Fruit fly (Drosophila melanogaster) whole organism, pupa: ENCODE measurements around the gene CG31776.

Source experiments
- CG10348 ChIP-seq: fragments of 200-800 bp; sonication (Bioruptor generic); IDR thresholded peaks from 2 replicates; pipeline ENCODE4 v1.3.6; 2022; ENCODE audit warnings: missing biosample characterization, missing genetic modification characterization
- CG12605 ChIP-seq: fragments of 200-800 bp; sonication (Bioruptor generic); IDR thresholded peaks from 2 replicates; pipeline ENCODE4 v1.3.6; 2022; ENCODE audit warnings: missing biosample characterization, missing genetic modification characterization
- CG14655 ChIP-seq: fragments of 200-800 bp; sonication (Bioruptor generic); optimal IDR thresholded peaks from 3 replicates; lab custom pipeline; 2017; ENCODE audit warnings: mild to moderate bottlenecking, missing biosample characterization, missing genetic modification reagents, missing genetic modification characterization
- CG15710 ChIP-seq: fragments of 200-800 bp; sonication (Bioruptor generic); optimal IDR thresholded peaks from 2 replicates; lab custom pipeline; 2018; ENCODE audit warnings: missing biosample characterization, mild to moderate bottlenecking, missing genetic modification characterization, moderate library complexity
- CG17806 ChIP-seq: fragments of 200-800 bp; sonication (Bioruptor generic); optimal IDR thresholded peaks from 2 replicates; lab custom pipeline; 2018; ENCODE audit warnings: missing biosample characterization, mild to moderate bottlenecking, missing genetic modification characterization, moderate library complexity
- CG34367 ChIP-seq: fragments of 200-800 bp; sonication (Bioruptor generic); optimal IDR thresholded peaks from 2 replicates; lab custom pipeline; 2018; ENCODE audit warnings: missing biosample characterization, mild to moderate bottlenecking, missing genetic modification characterization
- CG8301 ChIP-seq: fragments of 200-800 bp; sonication (Bioruptor generic); optimal IDR thresholded peaks from 2 replicates; lab custom pipeline; 2018; ENCODE audit warnings: missing biosample characterization, mild to moderate bottlenecking, missing genetic modification characterization
- CG9948 ChIP-seq: fragments of 200-800 bp; sonication (Bioruptor generic); optimal IDR thresholded peaks from 2 replicates; lab custom pipeline; 2018; ENCODE audit warnings: missing biosample characterization, mild to moderate bottlenecking, missing genetic modification characterization, moderate library complexity
- D1 ChIP-seq: fragments of 200-800 bp; sonication (Bioruptor generic); optimal IDR thresholded peaks from 2 replicates; lab custom pipeline; 2018; ENCODE audit warnings: missing biosample characterization, mild to moderate bottlenecking, missing genetic modification characterization, moderate library complexity
- EcR ChIP-seq: fragments of 200-800 bp; sonication (Bioruptor generic); optimal IDR thresholded peaks from 3 replicates; lab custom pipeline; 2019; ENCODE audit warnings: missing biosample characterization, missing genetic modification characterization, mild to moderate bottlenecking, moderate library complexity, missing genetic modification reagents
- Ets98B ChIP-seq: fragments of 200-800 bp; sonication (Bioruptor generic); IDR thresholded peaks from 2 replicates; pipeline ENCODE4 v1.3.6; 2022; ENCODE audit warnings: missing biosample characterization, missing genetic modification characterization
- gl ChIP-seq: fragments of 200-800 bp; sonication (Bioruptor generic); optimal IDR thresholded peaks from 2 replicates; lab custom pipeline; 2018; ENCODE audit warnings: missing biosample characterization, mild to moderate bottlenecking, missing genetic modification characterization
- rn ChIP-seq: fragments of 200-800 bp; sonication (Bioruptor generic); IDR thresholded peaks from 2 replicates; pipeline ENCODE4 v1.3.6; 2022; ENCODE audit warnings: missing biosample characterization, missing genetic modification characterization

- TF ChIP-seq gl (tag; lab: Kevin White, UChicago) (no peak), rn (GFP tag; lab: Robert Waterston, UW) (no peak), CG10348 (no peak), CG15710 (tag; lab: Kevin White, UChicago) (no peak), CG14655 (GFP tag; lab: Kevin White, UChicago) (peak; percentile 2), CG34367 (tag; lab: Kevin White, UChicago) (no peak), EcR (no peak), D1 (tag; lab: Kevin White, UChicago) (no peak), CG12605 (GFP tag; lab: Robert Waterston, UW) (no peak), CG17806 (no peak), Ets98B (GFP tag; lab: Robert Waterston, UW) (no peak), CG9948 (tag; lab: Kevin White, UChicago) (no peak), CG8301 (no peak)
Measured at dm6 chr2L:3484759-3485158, 14.8 kb downstream of the CG31776 start.
